Worm (Caenorhabditis elegans) whole organism, midembryonic: ENCODE results near the gene unc-97.

Experiments
- cog-1 ChIP-seq: sonication (generic microtip); optimal IDR thresholded peaks from 2 replicates; lab custom pipeline; 2016; ENCODE audit warnings: missing genetic modification characterization, missing compliant biosample characterization
- flt-1 ChIP-seq: fragments of 200-800 bp; sonication (Bioruptor generic); IDR thresholded peaks from 2 replicates; pipeline ENCODE4 v1.3.6; 2022; ENCODE audit warnings: missing genetic modification characterization, missing compliant biosample characterization
- ztf-23 ChIP-seq: fragments of 200-800 bp; sonication (Bioruptor generic); IDR thresholded peaks from 2 replicates; pipeline ENCODE4 v1.3.6; 2022; ENCODE audit warnings: missing genetic modification reagents, missing genetic modification characterization, missing compliant biosample characterization
- ztf-29 ChIP-seq: fragments of 200-800 bp; sonication (Bioruptor generic); IDR thresholded peaks from 2 replicates; pipeline ENCODE4 v1.3.6; 2022; ENCODE audit warnings: missing genetic modification reagents, missing genetic modification characterization, missing compliant biosample characterization

DNA sequence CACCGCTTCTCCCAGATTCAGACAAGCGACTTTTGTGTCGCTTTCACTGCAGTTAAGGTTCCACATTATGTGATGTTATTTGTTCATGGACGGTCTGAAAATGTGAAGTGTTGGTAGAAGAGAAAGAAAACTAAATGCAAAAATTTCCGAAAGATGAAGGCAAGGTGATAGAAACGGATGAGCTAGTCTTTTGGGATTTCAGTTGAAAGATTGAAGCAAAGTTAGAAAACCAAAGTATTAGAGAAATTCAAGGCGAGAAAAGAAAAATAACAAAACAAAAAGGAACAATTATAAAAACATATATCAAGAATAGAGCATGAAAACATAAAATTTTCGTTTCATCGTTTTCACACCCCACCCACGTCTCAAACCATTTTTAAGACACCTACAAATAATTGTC lies 18.2 kb downstream of the unc-97 start, which contains the start of gene octr-1:
- TF ChIP-seq flt-1 (GFP tag; lab: Robert Waterston, UW): no peak
- no peak for TF ChIP-seq ztf-29 (GFP tag; lab: Robert Waterston, UW)
- no peak for TF ChIP-seq ztf-23 (GFP tag; lab: Robert Waterston, UW)
- no peak for TF ChIP-seq cog-1 (tag; lab: Kevin White, UChicago)
